Worm (Caenorhabditis elegans): ENCODE measurements around the gene C49C3.10.

C49C3.10 gene

DNA sequence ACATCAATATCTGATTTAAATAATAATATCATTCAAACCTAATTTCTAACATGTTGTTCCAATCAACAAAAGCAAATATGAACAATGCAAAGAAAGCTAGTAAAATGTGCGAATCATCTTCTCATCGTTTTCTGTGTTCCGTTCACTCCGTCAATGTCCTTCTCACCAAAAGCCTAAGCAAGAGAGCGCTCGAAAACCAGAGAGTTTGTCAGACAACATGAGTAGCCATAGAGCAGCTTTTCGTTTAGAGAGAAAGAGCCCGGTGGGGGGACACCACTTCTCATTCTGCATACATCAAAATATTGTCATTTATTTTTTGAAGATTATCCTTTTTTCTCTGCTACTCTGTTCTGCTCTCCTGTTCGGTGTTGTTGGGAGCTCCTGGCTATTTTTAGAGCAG is 45.1 kb downstream of the C49C3.10 start (continued):
- TF ChIP-seq unc-62 (GFP tag; optimal IDR thresholded peaks at IDR 0.05), result no peak
- TF ChIP-seq aly-2 (tag; optimal IDR thresholded peaks at IDR 0.05), result no peak
- TF ChIP-seq lin-39 (tag; optimal IDR thresholded peaks at IDR 0.05), result peak; percentile 72
- no peak for TF ChIP-seq nhr-23 (tag; optimal IDR thresholded peaks at IDR 0.05)
- TF ChIP-seq lin-15B (tag; optimal IDR thresholded peaks at IDR 0.05), result peak; percentile 32

DNA sequence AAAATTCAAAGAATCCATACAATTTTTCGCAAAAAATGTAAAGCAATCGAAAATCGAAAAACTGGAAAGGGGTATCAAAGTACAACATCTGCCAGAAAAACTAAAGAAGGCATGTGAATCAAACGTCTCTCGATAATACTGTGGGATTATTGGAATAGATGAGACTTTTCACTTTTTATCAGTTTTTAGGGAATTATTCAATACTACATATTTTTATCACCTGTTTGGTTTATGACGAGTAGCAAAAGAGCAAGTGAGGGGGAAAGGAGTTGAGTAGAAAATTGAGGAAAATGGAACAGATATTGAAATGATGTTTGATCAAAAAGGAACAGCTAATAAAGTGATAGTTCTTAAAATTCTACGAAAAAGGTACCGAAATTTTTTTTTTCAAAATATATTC is 45.7 kb downstream of the C49C3.10 start:
- TF ChIP-seq ama-1 (optimal IDR thresholded peaks at IDR 0.05) (no peak), elt-2 (tag; optimal IDR thresholded peaks at IDR 0.05) (peak; percentile 59), pqm-1 (tag; optimal IDR thresholded peaks at IDR 0.05) (peak; percentile 55), sea-2 (GFP tag; optimal IDR thresholded peaks at IDR 0.05) (no peak), nhr-43 (tag; optimal IDR thresholded peaks at IDR 0.05; ENCODE audit: poor library complexity, severe bottlenecking) (no peak)

DNA sequence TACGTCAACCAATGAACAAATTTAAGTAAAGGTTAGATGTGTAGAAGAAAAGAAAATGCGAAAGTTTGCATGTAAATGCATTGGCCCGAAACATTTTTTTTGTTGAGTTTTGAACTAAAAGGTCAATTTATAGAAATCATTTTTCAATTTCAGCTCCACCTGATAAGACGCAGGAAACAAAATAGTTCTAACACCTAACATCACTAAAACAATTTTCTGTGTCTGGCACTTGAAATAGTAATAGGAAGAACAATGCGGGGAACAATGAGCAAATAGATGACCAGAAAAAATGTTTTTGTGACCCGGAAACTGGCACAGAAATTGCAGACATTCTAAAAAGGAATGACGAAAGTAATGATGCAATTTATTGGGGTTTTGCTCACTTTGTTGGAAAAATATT is 46.4 kb downstream of the C49C3.10 start:
- TF ChIP-seq zag-1 (tag; optimal IDR thresholded peaks at IDR 0.05), result no peak
- TF ChIP-seq pqm-1 (tag; optimal IDR thresholded peaks at IDR 0.05), result peak; percentile 72
- peak; percentile 59 for TF ChIP-seq elt-2 (tag; optimal IDR thresholded peaks at IDR 0.05)

DNA sequence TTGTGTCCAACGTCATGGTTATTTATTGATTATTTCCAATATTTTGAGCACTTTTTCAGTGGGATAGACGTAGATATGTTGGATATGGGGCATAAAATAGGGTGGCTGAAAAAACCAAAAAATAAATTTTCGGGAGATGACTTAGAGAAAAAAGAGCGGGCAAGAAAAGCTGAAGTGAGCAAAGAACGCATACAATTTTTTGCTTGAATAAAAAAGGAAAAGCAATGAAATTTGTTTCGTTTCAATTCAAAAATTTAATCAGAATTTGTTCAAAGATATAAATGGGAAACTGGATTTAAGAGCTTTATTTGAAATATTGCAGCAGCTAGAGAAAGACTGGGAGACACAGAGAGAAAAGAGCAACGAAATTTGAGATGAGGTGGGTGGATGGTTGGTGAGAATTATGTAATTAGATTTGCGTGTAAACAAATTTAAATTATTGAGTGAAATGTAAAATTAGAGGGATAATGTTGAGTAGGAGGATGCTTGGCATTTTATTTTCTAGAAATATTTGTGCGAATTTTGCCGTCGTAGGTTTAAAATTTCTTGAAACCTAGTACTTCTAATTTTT is 47.1 kb downstream of the C49C3.10 start, which contains the start of the genes T28F3.11 and slc-17.4:
Gene T28F3.11 (minus strand): TSS at position 51 of the 571 bp plus-strand sequence.
Gene slc-17.4 (minus strand): TSS at position 105 of the 571 bp plus-strand sequence.
- no peak for TF ChIP-seq elt-1 (tag; optimal IDR thresholded peaks at IDR 0.05)
- TF ChIP-seq nhr-43 (tag; optimal IDR thresholded peaks at IDR 0.05; ENCODE audit: poor library complexity, severe bottlenecking), result no peak
- TF ChIP-seq ztf-4 (tag; optimal IDR thresholded peaks at IDR 0.05), result no peak
- TF ChIP-seq lin-15B (tag; optimal IDR thresholded peaks at IDR 0.05), result no peak
- TF ChIP-seq unc-62 (GFP tag; optimal IDR thresholded peaks at IDR 0.05), result no peak
- TF ChIP-seq nhr-67 (tag; optimal IDR thresholded peaks at IDR 0.05), result no peak
- no peak for TF ChIP-seq ceh-82 (tag; optimal IDR thresholded peaks at IDR 0.05)
- no peak for TF ChIP-seq R02D3.7 (tag; optimal IDR thresholded peaks at IDR 0.05)
- TF ChIP-seq nhr-23 (tag; optimal IDR thresholded peaks at IDR 0.05), result no peak
- no peak for TF ChIP-seq ceh-28 (tag; optimal IDR thresholded peaks at IDR 0.05)
- no peak for TF ChIP-seq nhr-237 (tag; optimal IDR thresholded peaks at IDR 0.05)
- TF ChIP-seq daf-12 (tag; optimal IDR thresholded peaks at IDR 0.05), result no peak
- no peak for TF ChIP-seq ceh-9 (tag; optimal IDR thresholded peaks at IDR 0.05)
- TF ChIP-seq fkh-10 (GFP tag; optimal IDR thresholded peaks at IDR 0.05), result no peak
- TF ChIP-seq ztf-11 (tag; optimal IDR thresholded peaks at IDR 0.05), result no peak
- no peak for TF ChIP-seq ama-1 (optimal IDR thresholded peaks at IDR 0.05)
- TF ChIP-seq eor-1 (tag; optimal IDR thresholded peaks at IDR 0.05), result no peak
- TF ChIP-seq egl-27 (tag; optimal IDR thresholded peaks at IDR 0.05), result no peak
- no peak for TF ChIP-seq skn-1 (tag; optimal IDR thresholded peaks at IDR 0.05)

DNA sequence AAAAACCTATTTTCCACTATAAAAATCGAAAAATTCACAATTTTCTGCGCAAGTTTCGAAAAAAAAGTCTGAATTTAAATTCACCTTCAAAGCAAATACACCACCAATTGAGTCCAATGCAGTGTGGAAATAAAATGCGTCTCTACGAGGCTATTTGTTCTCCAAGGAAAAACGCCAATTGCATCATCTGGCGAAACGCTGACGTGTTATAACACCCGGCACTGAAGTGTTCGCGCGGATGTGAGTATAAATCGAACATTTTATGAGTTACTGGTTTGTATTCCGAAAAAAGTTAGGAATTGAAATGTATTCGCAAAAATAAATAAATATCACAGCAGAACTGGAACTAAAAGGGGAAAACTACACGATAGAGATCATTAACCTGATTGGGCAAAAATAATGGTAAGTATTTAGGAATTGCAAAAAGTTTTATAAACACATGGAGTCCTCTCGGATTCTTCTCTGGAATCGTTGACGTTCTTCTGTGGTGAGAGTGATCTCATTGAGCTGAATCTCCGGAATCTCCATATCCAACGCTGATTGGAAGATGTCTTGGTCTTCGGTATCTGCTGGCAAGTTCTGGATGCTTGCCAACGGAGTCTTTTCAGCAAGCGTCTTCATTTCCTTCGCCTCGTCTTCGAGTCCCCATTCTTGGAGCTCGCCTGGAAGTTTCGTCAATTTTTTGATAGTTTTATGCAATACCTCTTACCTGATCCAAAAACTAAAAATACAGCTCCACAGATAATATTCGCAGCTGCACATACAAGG is 50.7 kb downstream of the C49C3.10 start, which contains the start of gene zipt-7.1:
Gene zipt-7.1 (minus strand): TSS at position 232 of the 768 bp plus-strand sequence.
- no peak for TF ChIP-seq ama-1 (optimal IDR thresholded peaks at IDR 0.05)
- TF ChIP-seq mdl-1 (tag; optimal IDR thresholded peaks at IDR 0.05), result no peak
- no peak for TF ChIP-seq fkh-10 (GFP tag; optimal IDR thresholded peaks at IDR 0.05)
- no peak for TF ChIP-seq fkh-2 (tag; optimal IDR thresholded peaks at IDR 0.05)
- no peak for TF ChIP-seq ZK546.5 (tag; optimal IDR thresholded peaks at IDR 0.05)
- TF ChIP-seq elt-2 (tag; optimal IDR thresholded peaks at IDR 0.05), result peak; percentile 3
- peak; percentile 13 for TF ChIP-seq egl-5 (tag; optimal IDR thresholded peaks at IDR 0.05)
- no peak for TF ChIP-seq pha-4 (tag; optimal IDR thresholded peaks at IDR 0.05)
- TF ChIP-seq unc-62 (GFP tag; optimal IDR thresholded peaks at IDR 0.05), result no peak
- no peak for TF ChIP-seq fos-1 (tag; optimal IDR thresholded peaks at IDR 0.05)
- TF ChIP-seq ztf-11 (tag; optimal IDR thresholded peaks at IDR 0.05), result no peak
- TF ChIP-seq daf-12 (tag; optimal IDR thresholded peaks at IDR 0.05), result no peak
- no peak for TF ChIP-seq nhr-28 (tag; optimal IDR thresholded peaks at IDR 0.05)
- no peak for TF ChIP-seq eor-1 (tag; optimal IDR thresholded peaks at IDR 0.05)
- no peak for TF ChIP-seq zag-1 (tag; optimal IDR thresholded peaks at IDR 0.05)

Measured in whole organism, L3 larva.